Worm (Caenorhabditis elegans): ENCODE measurements around the gene tmed-12.
"Not testable (repeated sequence)": the region's sequence is repeated elsewhere in the genome, so short reads cannot be mapped to it uniquely, and the experiment has no call there.

DNA sequence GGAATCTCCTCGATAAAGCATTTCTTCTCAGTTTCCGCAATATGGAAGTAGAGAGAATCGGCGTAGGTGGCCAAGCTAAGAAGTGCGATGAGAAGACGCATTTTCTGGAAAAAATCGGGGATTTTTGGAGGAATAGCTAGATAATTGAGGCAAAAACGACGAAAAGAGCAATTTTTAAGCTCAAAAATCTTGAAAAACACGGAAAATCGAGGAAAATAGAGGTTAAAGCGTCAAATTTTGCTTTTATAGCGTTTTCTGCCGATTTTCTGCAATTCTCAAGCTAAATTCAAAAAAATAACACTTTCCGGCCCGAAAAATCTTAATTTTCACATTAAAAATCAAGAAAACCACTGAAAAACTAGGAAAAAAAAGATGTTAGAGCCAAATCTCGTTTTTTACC lies at the start of gene tmed-12:
- TF ChIP-seq snpc-4 (GFP tag; optimal IDR thresholded peaks at IDR 0.05); snpc-4 (tag; optimal IDR thresholded peaks at IDR 0.05); unc-62 (GFP tag; optimal IDR thresholded peaks at IDR 0.05): not testable (repeated sequence)
